Worm (Caenorhabditis elegans) whole organism, L2 larva: ENCODE results near the gene mrps-7.

ENCODE experiments used
- F13H6.1 ChIP-seq: sonication (generic microtip); optimal IDR thresholded peaks from 2 replicates; lab custom pipeline; 2016; ENCODE audit warnings: missing genetic modification characterization, missing compliant biosample characterization
- ceh-82 ChIP-seq: fragments of 150-350 bp; optimal IDR thresholded peaks from 2 replicates; lab custom pipeline; 2014; ENCODE audit warnings: missing biosample characterization, missing genetic modification characterization
- egl-27 ChIP-seq: sonication (generic microtip); optimal IDR thresholded peaks from 3 replicates; lab custom pipeline; 2017; ENCODE audit warnings: missing biosample characterization, missing genetic modification reagents, missing genetic modification characterization
- nhr-10 ChIP-seq: sonication (generic microtip); optimal IDR thresholded peaks from 2 replicates; lab custom pipeline; 2017; ENCODE audit warnings: missing biosample characterization, missing genetic modification characterization
- nhr-21 ChIP-seq: fragments of 150-350 bp; optimal IDR thresholded peaks from 2 replicates; lab custom pipeline; 2014; ENCODE audit warnings: missing biosample characterization, missing genetic modification characterization
- skn-1 ChIP-seq: sonication (generic microtip); optimal IDR thresholded peaks from 2 replicates; lab custom pipeline; 2017; ENCODE audit warnings: missing biosample characterization, missing genetic modification characterization
- sma-3 ChIP-seq: sonication (generic microtip); optimal IDR thresholded peaks from 2 replicates; lab custom pipeline; 2016; ENCODE audit warnings: missing genetic modification reagents, missing genetic modification characterization, missing compliant biosample characterization
- snpc-4 ChIP-seq: fragments of 150-350 bp; optimal IDR thresholded peaks from 2 replicates; lab custom pipeline; 2014; ENCODE audit warnings: missing biosample characterization, missing genetic modification characterization
- unc-55 ChIP-seq: fragments of 150-350 bp; sonication (generic microtip); optimal IDR thresholded peaks from 3 replicates; lab custom pipeline; 2014; ENCODE audit warnings: missing biosample characterization, missing genetic modification reagents, missing genetic modification characterization
- unc-62 ChIP-seq: fragments of 150-350 bp; optimal IDR thresholded peaks from 2 replicates; lab custom pipeline; 2014; ENCODE audit warnings: missing biosample characterization, missing genetic modification reagents, missing genetic modification characterization

ce11 chrIV:14786374-14787136 is 19.0 kb upstream of the mrps-7 start, which contains the start of gene melo-1:
- TF ChIP-seq skn-1 (no peak), nhr-21 (tag; lab: Kevin White, UChicago) (no peak), F13H6.1 (peak; percentile 55), sma-3 (GFP tag; lab: Kevin White, UChicago) (peak; percentile 39), unc-55 (GFP tag; lab: Kevin White, UChicago) (peak; percentile 56), nhr-10 (tag; lab: Kevin White, UChicago) (no peak), egl-27 (tag; lab: Kevin White, UChicago) (peak; percentile 5), ceh-82 (no peak), unc-62 (GFP tag; lab: Kevin White, UChicago) (no peak), snpc-4 (no peak)
